Fruit fly (Drosophila melanogaster): ENCODE results near the gene Erk7.

Erk7 gene

DNA sequence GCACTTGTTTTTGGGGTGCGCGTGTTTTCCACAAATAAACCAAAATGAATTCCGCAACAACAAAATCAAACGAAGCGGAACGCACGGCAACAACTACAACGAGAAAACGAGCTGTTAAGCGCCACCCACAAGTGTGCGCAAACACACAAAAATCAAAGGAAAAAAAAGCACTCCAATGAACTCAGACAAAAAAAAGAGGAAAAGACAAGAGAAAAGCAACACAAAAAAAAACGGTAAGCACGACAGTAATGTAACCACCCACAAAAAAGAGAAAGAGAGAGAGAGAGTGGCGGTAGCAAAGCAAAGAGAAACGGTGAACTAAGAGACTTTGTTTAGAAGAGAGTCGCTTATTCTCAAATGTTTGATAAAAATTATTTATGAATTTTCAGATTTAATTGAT lies 38.2 kb upstream of the Erk7 start:
- no peak for TF ChIP-seq Hr83 (GFP tag; optimal IDR thresholded peaks at IDR 0.05; ENCODE audit: poor library complexity, severe bottlenecking)
- TF ChIP-seq Hnf4 (GFP tag; optimal IDR thresholded peaks at IDR 0.05): no peak
- no peak for TF ChIP-seq Mio (GFP tag; optimal IDR thresholded peaks at IDR 0.05)
- no peak for TF ChIP-seq Jra (GFP tag; optimal IDR thresholded peaks at IDR 0.05)
- TF ChIP-seq Vsx2 (GFP tag; optimal IDR thresholded peaks at IDR 0.05; ENCODE audit: partially characterized antibody): no peak
- TF ChIP-seq fru (GFP tag; optimal IDR thresholded peaks at IDR 0.05): no peak
- no peak for TF ChIP-seq dmrt93B (GFP tag; optimal IDR thresholded peaks at IDR 0.05)
- TF ChIP-seq GATAd (GFP tag; optimal IDR thresholded peaks at IDR 0.05): no peak
- no peak for TF ChIP-seq psq (GFP tag; optimal IDR thresholded peaks at IDR 0.05)
- peak in 1 of 2 experiments; percentile 36 for TF ChIP-seq dl (GFP tag; optimal IDR thresholded peaks at IDR 0.05; ENCODE audit: insufficient read depth in 1 of 2, partially characterized antibody in 2 of 2)
- TF ChIP-seq jim (GFP tag; optimal IDR thresholded peaks at IDR 0.05): no peak
- TF ChIP-seq rgr (GFP tag; optimal IDR thresholded peaks at IDR 0.05): no peak
- no peak for TF ChIP-seq Dfd (GFP tag; optimal IDR thresholded peaks at IDR 0.05)
- TF ChIP-seq pan (optimal IDR thresholded peaks at IDR 0.05): no peak
- TF ChIP-seq OdsH (GFP tag; optimal IDR thresholded peaks at IDR 0.05): no peak
- no peak for TF ChIP-seq sv (GFP tag; optimal IDR thresholded peaks at IDR 0.05)
- no peak for TF ChIP-seq CG32264 (GFP tag; optimal IDR thresholded peaks at IDR 0.05)
- no peak for TF ChIP-seq br (GFP tag; optimal IDR thresholded peaks at IDR 0.05)
- no peak for TF ChIP-seq h (GFP tag; optimal IDR thresholded peaks at IDR 0.05)
- TF ChIP-seq Rel (GFP tag; optimal IDR thresholded peaks at IDR 0.05): peak; percentile 45
- peak; percentile 39 for TF ChIP-seq Rel (tag; optimal IDR thresholded peaks at IDR 0.05)
- TF ChIP-seq CrebA (GFP tag; optimal IDR thresholded peaks at IDR 0.05; ENCODE audit: borderline replicate concordance): peak; percentile 62
- no peak for TF ChIP-seq dsf (GFP tag; optimal IDR thresholded peaks at IDR 0.05; ENCODE audit: borderline replicate concordance)
- no peak for TF ChIP-seq ey (GFP tag; optimal IDR thresholded peaks at IDR 0.05)
- TF ChIP-seq foxo (GFP tag; optimal IDR thresholded peaks at IDR 0.05): no peak
- TF ChIP-seq Sp1 (GFP tag; optimal IDR thresholded peaks at IDR 0.05): peak; percentile 87
- no peak for TF ChIP-seq tai (GFP tag; optimal IDR thresholded peaks at IDR 0.05)
- TF ChIP-seq Myc (optimal IDR thresholded peaks at IDR 0.05): no peak
- no peak for TF ChIP-seq usp (GFP tag; optimal IDR thresholded peaks at IDR 0.05)
- TF ChIP-seq Dif (GFP tag; optimal IDR thresholded peaks at IDR 0.05; ENCODE audit: partially characterized antibody): no peak
- no peak for TF ChIP-seq lola (GFP tag; optimal IDR thresholded peaks at IDR 0.05)
- TF ChIP-seq sage (GFP tag; optimal IDR thresholded peaks at IDR 0.05): peak; percentile 26
- TF ChIP-seq HLH106 (tag; optimal IDR thresholded peaks at IDR 0.05): no peak
- TF ChIP-seq CG9705 (GFP tag; optimal IDR thresholded peaks at IDR 0.05): peak; percentile 27
- no peak for TF ChIP-seq woc (GFP tag; optimal IDR thresholded peaks at IDR 0.05)
- no peak for TF ChIP-seq brk (GFP tag; optimal IDR thresholded peaks at IDR 0.05)
- no peak for TF ChIP-seq Hr78 (GFP tag; optimal IDR thresholded peaks at IDR 0.05)
- no peak for TF ChIP-seq Abd-B (GFP tag; optimal IDR thresholded peaks at IDR 0.05)
- no peak for TF ChIP-seq N (GFP tag; optimal IDR thresholded peaks at IDR 0.05)

DNA sequence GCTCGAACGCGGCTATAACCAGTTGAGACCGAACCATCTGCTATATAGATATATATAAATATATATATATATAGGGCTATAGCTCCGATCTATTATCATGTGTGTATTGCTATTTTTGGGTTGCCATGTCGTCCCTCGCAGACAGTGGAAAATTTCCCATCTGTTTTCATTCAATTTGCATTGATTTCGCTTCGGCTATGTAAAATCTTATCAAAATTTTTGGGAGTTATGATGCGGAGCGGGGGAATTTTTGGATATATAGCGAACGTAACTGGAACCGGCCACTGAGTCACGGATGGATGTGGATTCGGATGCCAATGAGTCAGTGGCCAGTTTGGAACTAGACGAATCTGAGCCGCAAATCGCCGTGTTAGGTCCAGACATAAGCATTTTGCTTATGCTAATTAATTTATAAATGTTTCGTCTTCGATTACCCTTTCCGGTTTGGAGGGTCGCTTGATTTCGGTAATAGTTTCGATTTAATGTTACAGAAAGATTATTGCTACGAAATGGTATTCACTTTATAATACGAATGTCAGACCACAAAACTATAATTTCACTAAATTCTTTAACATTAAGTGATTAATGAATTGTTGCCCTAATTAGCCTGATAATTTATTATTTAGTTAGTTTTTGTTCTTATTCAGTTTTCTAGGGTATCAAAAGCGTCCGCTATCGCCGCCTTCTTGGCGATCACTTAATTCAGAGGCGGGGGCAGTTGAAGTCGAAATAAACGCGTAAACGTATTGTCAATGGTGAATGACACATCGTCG lies 30.3 kb upstream of the Erk7 start:
- no peak for TF ChIP-seq CrebA (GFP tag; optimal IDR thresholded peaks at IDR 0.05; ENCODE audit: borderline replicate concordance)
- TF ChIP-seq jim (GFP tag; optimal IDR thresholded peaks at IDR 0.05): no peak
- no peak for TF ChIP-seq Abd-B (GFP tag; optimal IDR thresholded peaks at IDR 0.05)
- TF ChIP-seq Myc (optimal IDR thresholded peaks at IDR 0.05): no peak
- no peak for TF ChIP-seq dsf (GFP tag; optimal IDR thresholded peaks at IDR 0.05; ENCODE audit: borderline replicate concordance)
- no peak for TF ChIP-seq lola (GFP tag; optimal IDR thresholded peaks at IDR 0.05)
- TF ChIP-seq woc (GFP tag; optimal IDR thresholded peaks at IDR 0.05): peak; percentile 8
- TF ChIP-seq Sp1 (GFP tag; optimal IDR thresholded peaks at IDR 0.05): peak; percentile 12
- TF ChIP-seq Mio (GFP tag; optimal IDR thresholded peaks at IDR 0.05): no peak
- no peak for TF ChIP-seq Vsx2 (GFP tag; optimal IDR thresholded peaks at IDR 0.05; ENCODE audit: partially characterized antibody)
- TF ChIP-seq fru (GFP tag; optimal IDR thresholded peaks at IDR 0.05): peak; percentile 26
- TF ChIP-seq dl (GFP tag; optimal IDR thresholded peaks at IDR 0.05; ENCODE audit: insufficient read depth in 1 of 2, partially characterized antibody in 2 of 2): no peak
- TF ChIP-seq Jra (GFP tag; optimal IDR thresholded peaks at IDR 0.05): no peak
- TF ChIP-seq sv (GFP tag; optimal IDR thresholded peaks at IDR 0.05): no peak
- TF ChIP-seq Hr83 (GFP tag; optimal IDR thresholded peaks at IDR 0.05; ENCODE audit: poor library complexity, severe bottlenecking): no peak
- peak; percentile 53 for TF ChIP-seq br (GFP tag; optimal IDR thresholded peaks at IDR 0.05)
- no peak for TF ChIP-seq brk (GFP tag; optimal IDR thresholded peaks at IDR 0.05)
- TF ChIP-seq usp (GFP tag; optimal IDR thresholded peaks at IDR 0.05): no peak
- peak; percentile 47 for TF ChIP-seq rgr (GFP tag; optimal IDR thresholded peaks at IDR 0.05)
- no peak for TF ChIP-seq Hr78 (GFP tag; optimal IDR thresholded peaks at IDR 0.05)
- TF ChIP-seq pan (optimal IDR thresholded peaks at IDR 0.05): no peak
- TF ChIP-seq OdsH (GFP tag; optimal IDR thresholded peaks at IDR 0.05): peak; percentile 29
- TF ChIP-seq h (GFP tag; optimal IDR thresholded peaks at IDR 0.05): peak; percentile 44
- TF ChIP-seq Rel (GFP tag; optimal IDR thresholded peaks at IDR 0.05): no peak
- peak; percentile 56 for TF ChIP-seq Rel (tag; optimal IDR thresholded peaks at IDR 0.05)
- no peak for TF ChIP-seq CG9705 (GFP tag; optimal IDR thresholded peaks at IDR 0.05)
- TF ChIP-seq psq (GFP tag; optimal IDR thresholded peaks at IDR 0.05): peak; percentile 1
- TF ChIP-seq sage (GFP tag; optimal IDR thresholded peaks at IDR 0.05): no peak
- no peak for TF ChIP-seq N (GFP tag; optimal IDR thresholded peaks at IDR 0.05)
- TF ChIP-seq HLH106 (tag; optimal IDR thresholded peaks at IDR 0.05): peak; percentile 55
- peak; percentile 8 for TF ChIP-seq dmrt93B (GFP tag; optimal IDR thresholded peaks at IDR 0.05)
- no peak for TF ChIP-seq Dif (GFP tag; optimal IDR thresholded peaks at IDR 0.05; ENCODE audit: partially characterized antibody)
- peak; percentile 50 for TF ChIP-seq ey (GFP tag; optimal IDR thresholded peaks at IDR 0.05)
- peak; percentile 6 for TF ChIP-seq Hnf4 (GFP tag; optimal IDR thresholded peaks at IDR 0.05)
- TF ChIP-seq CG32264 (GFP tag; optimal IDR thresholded peaks at IDR 0.05): no peak
- TF ChIP-seq Dfd (GFP tag; optimal IDR thresholded peaks at IDR 0.05): no peak
- peak; percentile 13 for TF ChIP-seq tai (GFP tag; optimal IDR thresholded peaks at IDR 0.05)
- no peak for TF ChIP-seq GATAd (GFP tag; optimal IDR thresholded peaks at IDR 0.05)
- peak in 1 of 2 experiments; percentile 16 for TF ChIP-seq foxo (GFP tag; optimal IDR thresholded peaks at IDR 0.05)
